Worm (Caenorhabditis elegans) whole organism, young adult: ENCODE data around the gene popl-1.

Source experiments
- B0035.1 ChIP-seq: sonication (generic microtip); optimal IDR thresholded peaks from 2 replicates; lab custom pipeline; 2016; ENCODE audit warnings: missing genetic modification characterization, mild to moderate bottlenecking, missing compliant biosample characterization, missing genotype, missing genetic modification reagents
- B0261.1 ChIP-seq: sonication (generic microtip); optimal IDR thresholded peaks from 2 replicates; lab custom pipeline; 2016; ENCODE audit warnings: mild to moderate bottlenecking, missing genetic modification characterization, moderate library complexity, missing compliant biosample characterization
- F10E7.11 ChIP-seq: sonication (generic microtip); optimal IDR thresholded peaks from 2 replicates; lab custom pipeline; 2017; ENCODE audit warnings: mild to moderate bottlenecking, missing genetic modification characterization, moderate library complexity, missing compliant biosample characterization
- ceh-100 ChIP-seq: fragments of 200-800 bp; sonication (Bioruptor generic); IDR thresholded peaks from 2 replicates; pipeline ENCODE4 v1.3.6; 2022; ENCODE audit warnings: missing genetic modification reagents, missing genetic modification characterization, missing compliant biosample characterization
- ceh-27 ChIP-seq: fragments of 200-800 bp; sonication (Bioruptor generic); optimal IDR thresholded peaks from 2 replicates; lab custom pipeline; 2018; ENCODE audit warnings: mild to moderate bottlenecking, missing genetic modification characterization, moderate library complexity, missing compliant biosample characterization
- nfya-1 ChIP-seq: sonication (generic microtip); optimal IDR thresholded peaks from 2 replicates; lab custom pipeline; 2017; ENCODE audit warnings: antibody characterized with exemption, missing compliant biosample characterization, missing genetic modification characterization, borderline replicate concordance; ENCODE audit not compliant: insufficient read depth
- sea-2 ChIP-seq: fragments of 200-800 bp; sonication (Bioruptor generic); IDR thresholded peaks from 2 replicates; pipeline ENCODE4 v1.3.6; 2022; ENCODE audit warnings: missing genetic modification characterization, missing compliant biosample characterization
- tbx-9 ChIP-seq: sonication (generic microtip); optimal IDR thresholded peaks from 2 replicates; lab custom pipeline; 2016; ENCODE audit warnings: borderline replicate concordance, missing genetic modification characterization, inconsistent platforms, missing compliant biosample characterization
- unc-130 ChIP-seq: sonication (generic microtip); optimal IDR thresholded peaks from 2 replicates; lab custom pipeline; 2016; ENCODE audit warnings: missing genetic modification reagents, missing genetic modification characterization, missing compliant biosample characterization
- unc-62 ChIP-seq: fragments of 150-350 bp; optimal IDR thresholded peaks from 2 replicates; lab custom pipeline; 2014; ENCODE audit warnings: missing biosample characterization, missing genetic modification reagents, missing genetic modification characterization
- ztf-22 ChIP-seq: fragments of 200-800 bp; sonication (Bioruptor generic); optimal IDR thresholded peaks from 2 replicates; lab custom pipeline; 2018; ENCODE audit warnings: mild to moderate bottlenecking, missing genetic modification characterization, moderate library complexity, missing compliant biosample characterization

- no peak for TF ChIP-seq sea-2 (GFP tag; lab: Robert Waterston, UW)
- no peak for TF ChIP-seq unc-62 (GFP tag; lab: Kevin White, UChicago)
- no peak for TF ChIP-seq B0035.1
- TF ChIP-seq nfya-1 (tag; lab: Kevin White, UChicago): no peak
- no peak for TF ChIP-seq B0261.1 (tag; lab: Kevin White, UChicago)
- TF ChIP-seq ceh-27: no peak
- no peak for TF ChIP-seq ztf-22 (GFP tag; lab: Kevin White, UChicago)
- no peak for TF ChIP-seq ceh-100
- TF ChIP-seq unc-130: no peak
- no peak for TF ChIP-seq tbx-9 (tag; lab: Kevin White, UChicago)
- TF ChIP-seq F10E7.11 (tag; lab: Kevin White, UChicago): no peak
Measured at ce11 chrIII:6430834-6431233, at the start of gene popl-1.
